Worm (Caenorhabditis elegans) whole organism, midembryonic: ENCODE data around the gene sad-1.

Source experiments
- flt-1 ChIP-seq: fragments of 200-800 bp; sonication (Bioruptor generic); IDR thresholded peaks from 2 replicates; pipeline ENCODE4 v1.3.6; 2022; ENCODE audit warnings: missing genetic modification characterization, missing compliant biosample characterization
- med-1 ChIP-seq: sonication (generic microtip); optimal IDR thresholded peaks from 2 replicates; lab custom pipeline; 2017; ENCODE audit warnings: missing genetic modification characterization, mild to moderate bottlenecking, missing compliant biosample characterization, antibody characterized with exemption, missing genetic modification reagents; ENCODE audit not compliant: insufficient read depth
- tab-1 ChIP-seq: fragments of 200-800 bp; sonication (Bioruptor generic); IDR thresholded peaks from 2 replicates; pipeline ENCODE4 v1.3.6; 2022; ENCODE audit warnings: missing genetic modification characterization, missing compliant biosample characterization
- ztf-29 ChIP-seq: fragments of 200-800 bp; sonication (Bioruptor generic); IDR thresholded peaks from 2 replicates; pipeline ENCODE4 v1.3.6; 2022; ENCODE audit warnings: missing genetic modification reagents, missing genetic modification characterization, missing compliant biosample characterization

ce11 chrX:13469047-13469633, 31.3 kb downstream of the sad-1 start, which contains the start of gene col-184:
- TF ChIP-seq tab-1 (GFP tag; lab: Robert Waterston, UW) (no peak), ztf-29 (GFP tag; lab: Robert Waterston, UW) (no peak), med-1 (GFP tag; lab: Kevin White, UChicago) (no peak), flt-1 (no peak)
